Worm (Caenorhabditis elegans): Measurements from ENCODE around the gene sago-1.

Gene sago-1

ce11 chrV:6270552-6270951 is 33.0 kb upstream of the sago-1 start, which contains the start of gene F31F7.2:
TSS of gene F31F7.2 (plus strand) at chrV:6270852.
- TF ChIP-seq nhr-21 (tag; optimal IDR thresholded peaks at IDR 0.05) = no peak
- TF ChIP-seq Y55F3AM.14 (GFP tag; optimal IDR thresholded peaks at IDR 0.05) = no peak
- no peak for TF ChIP-seq blmp-1 (tag; optimal IDR thresholded peaks at IDR 0.05; ENCODE audit: insufficient read depth)
- TF ChIP-seq nhr-10 (tag; optimal IDR thresholded peaks at IDR 0.05) = no peak
- no peak for TF ChIP-seq C34F6.9 (tag; optimal IDR thresholded peaks at IDR 0.05)
- no peak for TF ChIP-seq dmd-4 (tag; optimal IDR thresholded peaks at IDR 0.05)
- TF ChIP-seq sma-9 (GFP tag; optimal IDR thresholded peaks at IDR 0.05) = no peak
- no peak for TF ChIP-seq sma-9 (tag; optimal IDR thresholded peaks at IDR 0.05)
- TF ChIP-seq zag-1 (tag; optimal IDR thresholded peaks at IDR 0.05) = no peak

- TF ChIP-seq F13H6.1 (tag; optimal IDR thresholded peaks at IDR 0.05) = peak; percentile 12
- TF ChIP-seq ztf-1 (GFP tag; conservative IDR thresholded peaks at IDR 0.05) = no peak
- TF ChIP-seq lin-13 (GFP tag; optimal IDR thresholded peaks at IDR 0.05) = no peak
- TF ChIP-seq blmp-1 (tag; optimal IDR thresholded peaks at IDR 0.05; ENCODE audit: insufficient read depth) = peak; percentile 18
- TF ChIP-seq egl-27 (tag; optimal IDR thresholded peaks at IDR 0.05) = no peak
- peak; percentile 89 for TF ChIP-seq fos-1 (tag; optimal IDR thresholded peaks at IDR 0.05)
- no peak for TF ChIP-seq alr-1 (tag; optimal IDR thresholded peaks at IDR 0.05)
- TF ChIP-seq ztf-4 (tag; optimal IDR thresholded peaks at IDR 0.05) = no peak
- TF ChIP-seq nhr-25 (tag; optimal IDR thresholded peaks at IDR 0.05) = peak; percentile 52
- TF ChIP-seq skn-1 (tag; optimal IDR thresholded peaks at IDR 0.05) = no peak
- no peak for TF ChIP-seq ceh-16 (tag; optimal IDR thresholded peaks at IDR 0.05)
- no peak for TF ChIP-seq sem-4 (tag; optimal IDR thresholded peaks at IDR 0.05)
- TF ChIP-seq sma-3 (GFP tag; optimal IDR thresholded peaks at IDR 0.05) = peak; percentile 67
- peak; percentile 80 for TF ChIP-seq crh-2 (tag; optimal IDR thresholded peaks at IDR 0.05)
- TF ChIP-seq mdl-1 (tag; optimal IDR thresholded peaks at IDR 0.05) = peak in 1 of 2 experiments; percentile 38
- no peak for TF ChIP-seq nhr-129 (tag; optimal IDR thresholded peaks at IDR 0.05)
- peak; percentile 69 for TF ChIP-seq nhr-21 (tag; optimal IDR thresholded peaks at IDR 0.05)
- TF ChIP-seq mbf-1 (tag; optimal IDR thresholded peaks at IDR 0.05) = no peak
- no peak for TF ChIP-seq ZK546.5 (tag; optimal IDR thresholded peaks at IDR 0.05)
- peak; percentile 50 for TF ChIP-seq gmeb-1 (tag; optimal IDR thresholded peaks at IDR 0.05)
- no peak for TF ChIP-seq nhr-23 (tag; optimal IDR thresholded peaks at IDR 0.05)
- TF ChIP-seq unc-55 (GFP tag; optimal IDR thresholded peaks at IDR 0.05) = no peak
- no peak for TF ChIP-seq nhr-6 (tag; optimal IDR thresholded peaks at IDR 0.05)
- peak in 1 of 2 experiments; percentile 21 for TF ChIP-seq lsy-2 (tag; optimal IDR thresholded peaks at IDR 0.05)
- TF ChIP-seq lin-39 (tag; optimal IDR thresholded peaks at IDR 0.05) = no peak
- no peak for TF ChIP-seq peb-1 (tag; optimal IDR thresholded peaks at IDR 0.05)
- TF ChIP-seq ceh-82 (tag; optimal IDR thresholded peaks at IDR 0.05) = no peak
- no peak for TF ChIP-seq ama-1 (optimal IDR thresholded peaks at IDR 0.05)
- TF ChIP-seq Y55F3AM.14 (GFP tag; optimal IDR thresholded peaks at IDR 0.05) = peak; percentile 42
- TF ChIP-seq elt-3 (tag; optimal IDR thresholded peaks at IDR 0.05) = no peak
- no peak for TF ChIP-seq R02D3.7 (tag; optimal IDR thresholded peaks at IDR 0.05)
- peak; percentile 87 for TF ChIP-seq sma-9 (GFP tag; optimal IDR thresholded peaks at IDR 0.05)
- no peak for TF ChIP-seq sma-9 (tag; optimal IDR thresholded peaks at IDR 0.05)
Measured at ce11 chrV:6275209-6275608, 28.4 kb upstream of the sago-1 start.

DNA sequence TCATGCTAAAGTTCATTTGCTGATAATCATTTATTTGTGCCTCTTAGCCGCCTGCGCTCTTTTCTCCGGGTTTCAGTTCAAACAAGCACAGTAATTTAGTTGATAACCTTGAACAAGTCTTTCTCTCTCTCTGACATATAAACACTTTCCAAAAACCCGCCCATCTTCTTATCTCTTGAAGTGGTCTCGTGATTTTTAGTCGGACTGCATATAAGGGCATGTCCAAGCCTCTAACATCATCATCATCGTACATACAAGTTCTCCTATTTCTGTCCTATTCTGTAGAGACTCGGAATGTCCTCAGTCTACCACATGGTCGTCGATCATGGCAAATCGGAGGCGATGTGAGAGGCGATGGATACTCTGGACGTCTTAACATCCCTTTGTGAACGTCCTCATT is 27.4 kb upstream of the sago-1 start, which contains the start of gene F31F7.1:
Gene F31F7.1 (plus strand): TSS at position 235 of the 400 bp plus-strand sequence.
- TF ChIP-seq F13H6.1 (tag; optimal IDR thresholded peaks at IDR 0.05) (peak; percentile 72), ama-1 (optimal IDR thresholded peaks at IDR 0.05) (peak; percentile 62), fos-1 (tag; optimal IDR thresholded peaks at IDR 0.05) (peak; percentile 78), Y55F3AM.14 (GFP tag; optimal IDR thresholded peaks at IDR 0.05) (no peak), egl-27 (tag; optimal IDR thresholded peaks at IDR 0.05) (peak; percentile 0), mdl-1 (tag; optimal IDR thresholded peaks at IDR 0.05) (peak in 1 of 2 experiments; percentile 67), nhr-25 (tag; optimal IDR thresholded peaks at IDR 0.05) (peak; percentile 68), lsy-2 (tag; optimal IDR thresholded peaks at IDR 0.05) (peak in 1 of 2 experiments; percentile 50), nhr-129 (tag; optimal IDR thresholded peaks at IDR 0.05) (peak; percentile 52), skn-1 (tag; optimal IDR thresholded peaks at IDR 0.05) (peak; percentile 12), mab-5 (tag; optimal IDR thresholded peaks at IDR 0.05) (no peak), alr-1 (tag; optimal IDR thresholded peaks at IDR 0.05) (no peak), nhr-21 (tag; optimal IDR thresholded peaks at IDR 0.05) (peak; percentile 85), sma-9 (GFP tag; optimal IDR thresholded peaks at IDR 0.05) (peak; percentile 94), sma-9 (tag; optimal IDR thresholded peaks at IDR 0.05) (no peak), C34F6.9 (tag; optimal IDR thresholded peaks at IDR 0.05) (no peak), blmp-1 (tag; optimal IDR thresholded peaks at IDR 0.05; ENCODE audit: insufficient read depth) (peak; percentile 67), mbf-1 (tag; optimal IDR thresholded peaks at IDR 0.05) (no peak), ztf-11 (tag; optimal IDR thresholded peaks at IDR 0.05) (no peak), zag-1 (tag; optimal IDR thresholded peaks at IDR 0.05) (no peak), nhr-6 (tag; optimal IDR thresholded peaks at IDR 0.05) (peak; percentile 26), crh-2 (tag; optimal IDR thresholded peaks at IDR 0.05) (peak; percentile 73), nhr-12 (tag; optimal IDR thresholded peaks at IDR 0.05) (no peak), ztf-4 (tag; optimal IDR thresholded peaks at IDR 0.05) (no peak), sma-3 (GFP tag; optimal IDR thresholded peaks at IDR 0.05) (peak; percentile 84), ceh-16 (tag; optimal IDR thresholded peaks at IDR 0.05) (no peak), peb-1 (tag; optimal IDR thresholded peaks at IDR 0.05) (no peak), lin-13 (GFP tag; optimal IDR thresholded peaks at IDR 0.05) (no peak), gmeb-1 (tag; optimal IDR thresholded peaks at IDR 0.05) (peak; percentile 70), nhr-77 (tag; optimal IDR thresholded peaks at IDR 0.05) (peak; percentile 22)

Measured in whole organism, L2 larva.